Worm (Caenorhabditis elegans): ENCODE results near the gene grd-6.

Gene grd-6

ce11 chrV:9175218-9175837 lies 46.3 kb upstream of the grd-6 start, which contains the start of gene spas-1 (continued):
- TF ChIP-seq elt-3 (tag; optimal IDR thresholded peaks at IDR 0.05) (no peak), ztf-1 (GFP tag; conservative IDR thresholded peaks at IDR 0.05) (no peak), fos-1 (tag; optimal IDR thresholded peaks at IDR 0.05) (peak; percentile 57), mbf-1 (tag; optimal IDR thresholded peaks at IDR 0.05) (no peak)

- no peak for TF ChIP-seq lsy-2 (tag; optimal IDR thresholded peaks at IDR 0.05)
- no peak for TF ChIP-seq nhr-10 (tag; optimal IDR thresholded peaks at IDR 0.05)
- no peak for TF ChIP-seq R02D3.7 (tag; optimal IDR thresholded peaks at IDR 0.05)
- no peak for TF ChIP-seq egl-27 (tag; optimal IDR thresholded peaks at IDR 0.05)
- no peak for TF ChIP-seq snpc-4 (tag; optimal IDR thresholded peaks at IDR 0.05)
- no peak for TF ChIP-seq sem-4 (tag; optimal IDR thresholded peaks at IDR 0.05)
- TF ChIP-seq mdl-1 (tag; optimal IDR thresholded peaks at IDR 0.05): no peak
- no peak for TF ChIP-seq lin-39 (tag; optimal IDR thresholded peaks at IDR 0.05)
- TF ChIP-seq zag-1 (tag; optimal IDR thresholded peaks at IDR 0.05): no peak
- no peak for TF ChIP-seq Y55F3AM.14 (GFP tag; optimal IDR thresholded peaks at IDR 0.05)
- no peak for TF ChIP-seq mab-5 (tag; optimal IDR thresholded peaks at IDR 0.05)
- no peak for TF ChIP-seq elt-3 (tag; optimal IDR thresholded peaks at IDR 0.05)
- no peak for TF ChIP-seq nhr-25 (tag; optimal IDR thresholded peaks at IDR 0.05)
- no peak for TF ChIP-seq skn-1 (tag; optimal IDR thresholded peaks at IDR 0.05)
- no peak for TF ChIP-seq ztf-1 (GFP tag; conservative IDR thresholded peaks at IDR 0.05)
Observed at ce11 chrV:9181669-9182250, 39.9 kb upstream of the grd-6 start, which contains the start of gene ptr-1. Gene ptr-1 (minus strand): TSS chrV:9181719.

- TF ChIP-seq egl-27 (tag; optimal IDR thresholded peaks at IDR 0.05) (no peak), nhr-23 (tag; optimal IDR thresholded peaks at IDR 0.05) (no peak), ceh-82 (tag; optimal IDR thresholded peaks at IDR 0.05) (no peak), mbf-1 (tag; optimal IDR thresholded peaks at IDR 0.05) (no peak), ama-1 (optimal IDR thresholded peaks at IDR 0.05) (no peak), zag-1 (tag; optimal IDR thresholded peaks at IDR 0.05) (no peak)
Observed at ce11 chrV:9183718-9184441, 37.8 kb upstream of the grd-6 start.

- TF ChIP-seq unc-39 (tag; optimal IDR thresholded peaks at IDR 0.05) (no peak), snpc-4 (tag; optimal IDR thresholded peaks at IDR 0.05) (no peak), ztf-4 (tag; optimal IDR thresholded peaks at IDR 0.05) (no peak), unc-62 (GFP tag; optimal IDR thresholded peaks at IDR 0.05) (no peak), nhr-77 (tag; optimal IDR thresholded peaks at IDR 0.05) (no peak), elt-1 (tag; optimal IDR thresholded peaks at IDR 0.05) (no peak), ztf-1 (GFP tag; conservative IDR thresholded peaks at IDR 0.05) (no peak), dmd-4 (tag; optimal IDR thresholded peaks at IDR 0.05) (no peak)
Observed at ce11 chrV:9186028-9186427, 35.6 kb upstream of the grd-6 start.

ce11 chrV:9191406-9191805 lies 30.3 kb upstream of the grd-6 start, which contains the start of gene sphr-1:
Gene sphr-1 (plus strand): TSS chrV:9191610.
- peak; percentile 13 for TF ChIP-seq zag-1 (tag; optimal IDR thresholded peaks at IDR 0.05)
- TF ChIP-seq ama-1 (optimal IDR thresholded peaks at IDR 0.05): no peak

- peak in 1 of 2 experiments; percentile 5 for TF ChIP-seq mdl-1 (tag; optimal IDR thresholded peaks at IDR 0.05)
- no peak for TF ChIP-seq nhr-77 (tag; optimal IDR thresholded peaks at IDR 0.05)
- TF ChIP-seq blmp-1 (tag; optimal IDR thresholded peaks at IDR 0.05; ENCODE audit: insufficient read depth): no peak
- TF ChIP-seq R02D3.7 (tag; optimal IDR thresholded peaks at IDR 0.05): no peak
- no peak for TF ChIP-seq Y55F3AM.14 (GFP tag; optimal IDR thresholded peaks at IDR 0.05)
- no peak for TF ChIP-seq sma-9 (GFP tag; optimal IDR thresholded peaks at IDR 0.05)
- TF ChIP-seq sma-9 (tag; optimal IDR thresholded peaks at IDR 0.05): no peak
- TF ChIP-seq elt-1 (tag; optimal IDR thresholded peaks at IDR 0.05): no peak
- TF ChIP-seq nhr-237 (tag; optimal IDR thresholded peaks at IDR 0.05): no peak
- TF ChIP-seq sem-4 (tag; optimal IDR thresholded peaks at IDR 0.05): peak; percentile 43
- TF ChIP-seq aly-2 (tag; optimal IDR thresholded peaks at IDR 0.05): no peak
- peak; percentile 49 for TF ChIP-seq unc-55 (GFP tag; optimal IDR thresholded peaks at IDR 0.05)
- peak in 1 of 2 experiments; percentile 22 for TF ChIP-seq lsy-2 (tag; optimal IDR thresholded peaks at IDR 0.05)
- no peak for TF ChIP-seq alr-1 (tag; optimal IDR thresholded peaks at IDR 0.05)
- TF ChIP-seq C34F6.9 (tag; optimal IDR thresholded peaks at IDR 0.05): peak; percentile 14
Observed at ce11 chrV:9194055-9194454, 27.6 kb upstream of the grd-6 start.

Measured in whole organism, L2 larva.